Worm (Caenorhabditis elegans): ENCODE results near the gene W10G6.1.

DNA sequence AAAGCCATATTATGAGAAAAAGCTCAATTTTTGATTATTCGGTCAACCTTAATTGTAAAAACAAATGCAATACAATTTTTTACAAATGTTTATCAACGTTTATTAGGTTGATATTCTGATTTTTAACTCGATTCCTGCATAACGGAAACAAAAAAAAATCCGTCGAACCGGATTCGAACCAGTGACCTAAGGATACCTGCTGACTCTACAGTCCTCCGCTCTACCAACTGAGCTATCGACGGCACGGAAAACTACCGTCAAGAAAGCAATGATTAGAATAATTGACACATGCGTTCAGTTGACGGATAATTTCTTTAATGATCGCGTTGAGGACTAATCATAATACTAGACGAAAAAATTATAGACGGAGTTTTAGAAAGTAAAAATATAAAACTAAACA, 36.3 kb upstream of the W10G6.1 start:
- TF ChIP-seq klf-2 (GFP tag; conservative IDR thresholded peaks at IDR 0.05) (no peak), flt-1 (GFP tag; IDR thresholded peaks at IDR 0.05) (no peak)
